Fruit fly (Drosophila melanogaster): ENCODE data around the gene hh.

The hh gene

DNA sequence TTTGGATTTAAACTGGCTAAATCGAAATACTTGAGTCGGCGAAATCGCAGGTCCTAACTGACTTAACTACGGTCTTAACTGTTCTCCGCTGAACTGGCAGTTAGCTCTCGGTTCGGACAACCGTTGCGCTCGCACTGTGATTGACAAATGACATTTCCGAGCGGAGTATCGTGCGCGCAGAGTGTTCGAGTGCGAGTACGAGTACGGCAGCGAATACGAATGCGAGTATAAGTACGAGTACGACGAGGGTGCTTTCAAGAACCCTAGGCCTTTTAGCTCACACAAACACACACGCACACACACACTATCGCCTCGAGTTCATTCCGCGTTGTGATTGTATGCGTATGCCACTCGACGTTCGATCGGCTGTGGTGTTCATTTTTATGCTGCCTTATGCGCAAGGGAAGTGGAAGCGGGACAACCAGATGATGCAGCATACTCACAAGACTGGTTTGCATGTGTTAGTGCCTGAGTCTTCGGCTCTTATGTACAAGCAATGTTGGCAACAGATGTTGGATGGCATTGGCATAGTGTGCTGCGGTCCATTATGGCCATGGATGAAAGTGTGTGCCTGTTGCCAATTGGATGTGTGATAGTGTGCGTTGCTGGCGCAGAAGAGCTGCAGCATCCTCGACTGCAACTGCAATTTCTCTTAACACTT lies at the start of gene hh (continued):
- TF ChIP-seq Optix (GFP tag; IDR thresholded peaks at IDR 0.05), result no peak
- no peak for TF ChIP-seq CG11696 (GFP tag; IDR thresholded peaks at IDR 0.05)
- peak; percentile 98 for TF ChIP-seq D (optimal IDR thresholded peaks at IDR 0.05)
- TF ChIP-seq D (GFP tag; optimal IDR thresholded peaks at IDR 0.05), result no peak
- no peak for TF ChIP-seq CG6854 (GFP tag; optimal IDR thresholded peaks at IDR 0.05)
- peak in 1 of 2 experiments; percentile 66 for TF ChIP-seq Dfd (GFP tag; optimal IDR thresholded peaks at IDR 0.05)
- no peak for TF ChIP-seq kay (GFP tag; optimal IDR thresholded peaks at IDR 0.05)
- TF ChIP-seq ERR (GFP tag; optimal IDR thresholded peaks at IDR 0.05), result no peak
- TF ChIP-seq CG3065 (GFP tag; optimal IDR thresholded peaks at IDR 0.05), result no peak
- no peak for TF ChIP-seq MESR4 (GFP tag; optimal IDR thresholded peaks at IDR 0.05)
- TF ChIP-seq CG13296 (GFP tag; optimal IDR thresholded peaks at IDR 0.05), result no peak
- peak; percentile 76 for TF ChIP-seq pros (GFP tag; optimal IDR thresholded peaks at IDR 0.05)
- no peak for TF ChIP-seq CG14965 (GFP tag; optimal IDR thresholded peaks at IDR 0.05; ENCODE audit: borderline replicate concordance)
- no peak for TF ChIP-seq danr (GFP tag; IDR thresholded peaks at IDR 0.05)
- TF ChIP-seq CG2712 (tag; optimal IDR thresholded peaks at IDR 0.05), result peak; percentile 17
- TF ChIP-seq gcm (GFP tag; optimal IDR thresholded peaks at IDR 0.05), result peak; percentile 43
- peak; percentile 95 for TF ChIP-seq Nf-YB (GFP tag; optimal IDR thresholded peaks at IDR 0.05)
- peak; percentile 39 for TF ChIP-seq HmgZ (tag; optimal IDR thresholded peaks at IDR 0.05)
- no peak for TF ChIP-seq sisA (GFP tag; IDR thresholded peaks at IDR 0.05)
- TF ChIP-seq CG12219 (GFP tag; optimal IDR thresholded peaks at IDR 0.05), result no peak
- TF ChIP-seq ftz-f1 (GFP tag; optimal IDR thresholded peaks at IDR 0.05), result no peak
- TF ChIP-seq CG10267 (tag; optimal IDR thresholded peaks at IDR 0.05), result no peak
- TF ChIP-seq Oli (tag; optimal IDR thresholded peaks at IDR 0.05), result no peak
- no peak for TF ChIP-seq luna (GFP tag; optimal IDR thresholded peaks at IDR 0.05)
- no peak for TF ChIP-seq CG4820 (GFP tag; optimal IDR thresholded peaks at IDR 0.05)
- no peak for TF ChIP-seq H15 (GFP tag; IDR thresholded peaks at IDR 0.05)
- no peak for TF ChIP-seq Side (GFP tag; optimal IDR thresholded peaks at IDR 0.05)
- no peak for TF ChIP-seq CG12104 (GFP tag; optimal IDR thresholded peaks at IDR 0.05)
- no peak for TF ChIP-seq Sox102F (GFP tag; optimal IDR thresholded peaks at IDR 0.05)
- no peak for TF ChIP-seq CG4282 (GFP tag; optimal IDR thresholded peaks at IDR 0.05)
- TF ChIP-seq Ssrp (tag; optimal IDR thresholded peaks at IDR 0.05), result no peak
- no peak for TF ChIP-seq Aef1 (GFP tag; IDR thresholded peaks at IDR 0.05)
- no peak for TF ChIP-seq peb (GFP tag; IDR thresholded peaks at IDR 0.05)
- peak; percentile 21 for TF ChIP-seq CG10543 (GFP tag; optimal IDR thresholded peaks at IDR 0.05)
- peak; percentile 66 for TF ChIP-seq Med (GFP tag)
- no peak for TF ChIP-seq Sry-δ (GFP tag; optimal IDR thresholded peaks at IDR 0.05)
- TF ChIP-seq CG11504 (tag; optimal IDR thresholded peaks at IDR 0.05), result no peak
- no peak for TF ChIP-seq Lim3 (GFP tag; IDR thresholded peaks at IDR 0.05)
- no peak for TF ChIP-seq E2f2 (GFP tag; IDR thresholded peaks at IDR 0.05)
- TF ChIP-seq BtbVII (GFP tag; optimal IDR thresholded peaks at IDR 0.05), result no peak
- TF ChIP-seq tio (GFP tag; optimal IDR thresholded peaks at IDR 0.05), result no peak
- TF ChIP-seq ase (GFP tag; IDR thresholded peaks at IDR 0.05), result no peak
- no peak for TF ChIP-seq CG34376 (GFP tag; optimal IDR thresholded peaks at IDR 0.05)
- no peak for TF ChIP-seq lab (GFP tag; optimal IDR thresholded peaks at IDR 0.05)
- TF ChIP-seq CG12236 (GFP tag; optimal IDR thresholded peaks at IDR 0.05), result peak; percentile 81
- no peak for TF ChIP-seq pho (GFP tag; optimal IDR thresholded peaks at IDR 0.05)
- TF ChIP-seq CG9817 (tag; optimal IDR thresholded peaks at IDR 0.05), result no peak
- TF ChIP-seq cad (GFP tag; optimal IDR thresholded peaks at IDR 0.05), result no peak
- peak; percentile 83 for TF ChIP-seq Elba2 (GFP tag; optimal IDR thresholded peaks at IDR 0.05)
- TF ChIP-seq CG15479 (GFP tag; optimal IDR thresholded peaks at IDR 0.05), result peak; percentile 93
- TF ChIP-seq CG17568 (GFP tag; optimal IDR thresholded peaks at IDR 0.05), result no peak

Measured in whole organism, embryonic.